Worm (Caenorhabditis elegans): ENCODE results near the gene clec-147.
"Not testable (repeated sequence)": the region's sequence is repeated elsewhere in the genome, so short reads cannot be mapped to it uniquely, and the experiment has no call there.

- TF ChIP-seq pha-4 (tag; optimal IDR thresholded peaks at IDR 0.05); ceh-45 (GFP tag; IDR thresholded peaks at IDR 0.05): not testable (repeated sequence)
Observed at ce11 chrII:14563766-14564370, 26.2 kb upstream of the clec-147 start.

All from whole organism, late embryonic.